ENCODE assay signal across 6 fruit fly cellular contexts in the genomic region with DNA sequence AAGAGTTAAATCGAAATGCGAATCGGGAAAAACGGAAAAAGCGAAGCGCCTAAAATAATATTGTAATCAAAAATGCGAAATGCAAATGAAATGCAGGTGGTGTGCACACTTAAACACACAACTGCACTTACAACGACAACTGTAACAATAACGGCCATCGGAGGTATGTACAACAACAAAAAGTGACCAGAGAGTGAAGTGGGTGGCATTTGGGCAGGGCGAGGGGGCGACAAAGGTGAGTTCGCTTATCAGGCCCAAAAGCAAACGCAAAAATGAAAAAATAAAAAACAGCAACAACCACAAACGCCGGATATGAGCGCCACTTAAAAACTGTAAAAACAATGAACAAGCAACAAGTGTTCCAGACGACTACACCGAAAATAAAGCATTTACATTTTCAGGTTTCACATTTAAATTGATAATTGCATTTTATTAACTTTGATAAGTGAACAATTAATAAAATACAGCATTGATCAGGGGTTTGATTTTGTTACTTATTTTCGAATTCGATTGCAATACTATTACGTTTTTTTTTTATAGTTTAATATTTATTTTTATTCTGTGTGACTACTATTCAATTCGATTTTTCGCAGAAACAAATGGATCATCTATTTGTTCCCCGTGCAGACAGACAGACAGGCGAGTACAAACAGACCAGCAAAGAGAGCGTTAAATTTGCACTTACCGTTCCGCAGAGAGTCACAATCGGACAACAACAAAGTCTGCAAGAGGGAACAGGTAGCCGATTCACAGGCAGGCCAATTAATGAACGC.
TF ChIP-seq lines count a peak whose summit lies in the region.

No protein-coding gene starts in this region.

- no peak for TF ChIP-seq CTCF in whole organism, embryonic (GFP tag; optimal IDR thresholded peaks at IDR 0.05; lab: Kevin White, UChicago)

TF ChIP-seq in whole organism, 6 proteins besides CTCF, POLR2A, EP300 and RAD21:
- TF ChIP-seq pan (optimal IDR thresholded peaks at IDR 0.05; lab: Kevin White, UChicago) (peak; percentile 42), psq (optimal IDR thresholded peaks at IDR 0.05; lab: Kevin White, UChicago) (no peak)

TF ChIP-seq in whole organism, adult, 20 proteins besides CTCF, POLR2A, EP300 and RAD21 (continues in another document):
- peak; percentile 94 for TF ChIP-seq kay (GFP tag; lab: Kevin White, UChicago; ENCODE audit: borderline replicate concordance)
- peak; percentile 45 for TF ChIP-seq toe (GFP tag; optimal IDR thresholded peaks at IDR 0.05; lab: Kevin White, UChicago)
- TF ChIP-seq bab1 (GFP tag; optimal IDR thresholded peaks at IDR 0.05; lab: Kevin White, UChicago) = peak; percentile 91
- peak; percentile 68 for TF ChIP-seq cic (GFP tag; optimal IDR thresholded peaks at IDR 0.05; lab: Kevin White, UChicago)
- peak in 1 of 2 experiments; percentile 18 for TF ChIP-seq cnc (optimal IDR thresholded peaks at IDR 0.05; lab: Kevin White, UChicago)
- peak; percentile 35 for TF ChIP-seq Crg-1 (GFP tag; optimal IDR thresholded peaks at IDR 0.05; lab: Kevin White, UChicago)
- TF ChIP-seq CG11617 (GFP tag; optimal IDR thresholded peaks at IDR 0.05; lab: Kevin White, UChicago) = peak; percentile 89
- peak; percentile 70 for TF ChIP-seq ovo (GFP tag; optimal IDR thresholded peaks at IDR 0.05; lab: Kevin White, UChicago)
- peak; percentile 82 for TF ChIP-seq CG14711 (tag; optimal IDR thresholded peaks at IDR 0.05; lab: Kevin White, UChicago)
- peak; percentile 86 for TF ChIP-seq CG33017 (tag; optimal IDR thresholded peaks at IDR 0.05; lab: Kevin White, UChicago)
- TF ChIP-seq CG7045 (GFP tag; optimal IDR thresholded peaks at IDR 0.05; lab: Kevin White, UChicago) = peak; percentile 58
- peak; percentile 53 for TF ChIP-seq CG1620 (GFP tag; optimal IDR thresholded peaks at IDR 0.05; lab: Kevin White, UChicago)
- peak; percentile 72 for TF ChIP-seq CG12768 (GFP tag; optimal IDR thresholded peaks at IDR 0.05; lab: Kevin White, UChicago)
- no peak for TF ChIP-seq Clk (GFP tag; optimal IDR thresholded peaks at IDR 0.05; lab: Kevin White, UChicago)
- TF ChIP-seq pad (GFP tag; optimal IDR thresholded peaks at IDR 0.05; lab: Kevin White, UChicago) = peak; percentile 69

TF ChIP-seq in whole organism, embryonic, 481 proteins besides CTCF, POLR2A, EP300 and RAD21 (continues in another document):
- TF ChIP-seq dmrt11E (tag; optimal IDR thresholded peaks at IDR 0.05; lab: Kevin White, UChicago) (no peak), CG15011 (GFP tag; optimal IDR thresholded peaks at IDR 0.05; lab: Kevin White, UChicago) (peak; percentile 16), CG17361 (GFP tag; IDR thresholded peaks at IDR 0.05; lab: Robert Waterston, UW) (peak; percentile 48; the same call in 2 of the 3 replicates), CG8388 (GFP tag; optimal IDR thresholded peaks at IDR 0.05; lab: Kevin White, UChicago) (no peak), HHEX (GFP tag; optimal IDR thresholded peaks at IDR 0.05; lab: Kevin White, UChicago) (peak; percentile 54), kah (GFP tag; optimal IDR thresholded peaks at IDR 0.05; lab: Kevin White, UChicago) (peak; percentile 2), lab (GFP tag; optimal IDR thresholded peaks at IDR 0.05; lab: Kevin White, UChicago) (peak; percentile 65), CG30403 (GFP tag; optimal IDR thresholded peaks at IDR 0.05; lab: Kevin White, UChicago) (peak; percentile 42), chm (GFP tag; IDR thresholded peaks at IDR 0.05; lab: Robert Waterston, UW) (no peak), HmgD (GFP tag; optimal IDR thresholded peaks at IDR 0.05; lab: Kevin White, UChicago) (no peak), CG3065 (GFP tag; optimal IDR thresholded peaks at IDR 0.05; lab: Kevin White, UChicago) (no peak), seq (GFP tag; IDR thresholded peaks at IDR 0.05; lab: Robert Waterston, UW) (peak; percentile 45; the same call in 1 of the 2 replicates), dimm (GFP tag; IDR thresholded peaks at IDR 0.05; lab: Robert Waterston, UW) (no peak), sd (tag; optimal IDR thresholded peaks at IDR 0.05; lab: Kevin White, UChicago) (peak; percentile 19), CG11560 (tag; IDR thresholded peaks at IDR 0.05; lab: Robert Waterston, UW) (no peak), B-H2 (GFP tag; optimal IDR thresholded peaks at IDR 0.05; lab: Kevin White, UChicago) (no peak)

TF ChIP-seq in whole organism, prepupa, 60 proteins besides CTCF, POLR2A, EP300 and RAD21 (continues in another document):
- TF ChIP-seq achi (GFP tag; optimal IDR thresholded peaks at IDR 0.05; lab: Kevin White, UChicago) (peak; percentile 60), Met (GFP tag; optimal IDR thresholded peaks at IDR 0.05; lab: Kevin White, UChicago) (peak; percentile 77), CG3032 (tag; optimal IDR thresholded peaks at IDR 0.05; lab: Kevin White, UChicago) (peak; percentile 60), Sox15 (GFP tag; optimal IDR thresholded peaks at IDR 0.05; lab: Kevin White, UChicago) (peak; percentile 48), spab (GFP tag; optimal IDR thresholded peaks at IDR 0.05; lab: Kevin White, UChicago) (peak; percentile 20), fkh (GFP tag; optimal IDR thresholded peaks at IDR 0.05; lab: Kevin White, UChicago) (peak; percentile 4), dac (GFP tag; optimal IDR thresholded peaks at IDR 0.05; lab: Kevin White, UChicago) (no peak), CG11294 (GFP tag; IDR thresholded peaks at IDR 0.05; lab: Robert Waterston, UW) (peak; percentile 67), Lpt (GFP tag; optimal IDR thresholded peaks at IDR 0.05; lab: Kevin White, UChicago) (no peak), topi (GFP tag; optimal IDR thresholded peaks at IDR 0.05; lab: Kevin White, UChicago) (peak; percentile 78), cyc (GFP tag; optimal IDR thresholded peaks at IDR 0.05; lab: Kevin White, UChicago) (peak; percentile 58), CG9139 (GFP tag; optimal IDR thresholded peaks at IDR 0.05; lab: Kevin White, UChicago) (no peak), CG16779 (tag; optimal IDR thresholded peaks at IDR 0.05; lab: Kevin White, UChicago) (peak; percentile 35), CG6792 (GFP tag; optimal IDR thresholded peaks at IDR 0.05; lab: Kevin White, UChicago) (peak; percentile 51), CG34406 (GFP tag; optimal IDR thresholded peaks at IDR 0.05; lab: Kevin White, UChicago) (peak; percentile 75), CG8632 (GFP tag; optimal IDR thresholded peaks at IDR 0.05; lab: Kevin White, UChicago) (peak; percentile 65), vri (GFP tag; optimal IDR thresholded peaks at IDR 0.05; lab: Kevin White, UChicago) (peak; percentile 33)

TF ChIP-seq in whole organism, pupa, 21 proteins besides CTCF, POLR2A, EP300 and RAD21 (continues in another document):
- peak; percentile 66 for TF ChIP-seq Ets98B (GFP tag; IDR thresholded peaks at IDR 0.05; lab: Robert Waterston, UW)
- peak; percentile 28 for TF ChIP-seq CG8301 (tag; optimal IDR thresholded peaks at IDR 0.05; lab: Kevin White, UChicago)
- TF ChIP-seq CG4496 (GFP tag; IDR thresholded peaks at IDR 0.05; lab: Robert Waterston, UW) = peak; percentile 74; the same call in 2 of the 3 replicates
- TF ChIP-seq Pif1A (GFP tag; optimal IDR thresholded peaks at IDR 0.05; lab: Kevin White, UChicago) = peak; percentile 24
- peak; percentile 51 for TF ChIP-seq CG9948 (tag; optimal IDR thresholded peaks at IDR 0.05; lab: Kevin White, UChicago)
- TF ChIP-seq fd96Ca (GFP tag; IDR thresholded peaks at IDR 0.05; lab: Robert Waterston, UW) = no peak
- TF ChIP-seq CG8159 (tag; optimal IDR thresholded peaks at IDR 0.05; lab: Kevin White, UChicago) = peak; percentile 63
- no peak for TF ChIP-seq rn (GFP tag; IDR thresholded peaks at IDR 0.05; lab: Robert Waterston, UW)
- peak; percentile 71 for TF ChIP-seq CG12605 (GFP tag; IDR thresholded peaks at IDR 0.05; lab: Robert Waterston, UW)
- no peak for TF ChIP-seq gl (tag; optimal IDR thresholded peaks at IDR 0.05; lab: Kevin White, UChicago)
- TF ChIP-seq CG32121 (GFP tag; IDR thresholded peaks at IDR 0.05; lab: Robert Waterston, UW) = peak; percentile 70
- no peak for TF ChIP-seq EcR (GFP tag; optimal IDR thresholded peaks at IDR 0.05; lab: Kevin White, UChicago)
- TF ChIP-seq CG14655 (GFP tag; optimal IDR thresholded peaks at IDR 0.05; lab: Kevin White, UChicago) = peak; percentile 39
- no peak for TF ChIP-seq D1 (tag; optimal IDR thresholded peaks at IDR 0.05; lab: Kevin White, UChicago)
- TF ChIP-seq CG15710 (tag; optimal IDR thresholded peaks at IDR 0.05; lab: Kevin White, UChicago) = peak; percentile 62
- peak; percentile 61 for TF ChIP-seq Snoo (tag; optimal IDR thresholded peaks at IDR 0.05; lab: Kevin White, UChicago)
- peak; percentile 53 for TF ChIP-seq Pif1B (GFP tag; optimal IDR thresholded peaks at IDR 0.05; lab: Kevin White, UChicago)
- peak; percentile 34 for TF ChIP-seq CG17806 (tag; optimal IDR thresholded peaks at IDR 0.05; lab: Kevin White, UChicago)

TF ChIP-seq in whole organism, wandering third instar larva, 38 proteins besides CTCF, POLR2A, EP300 and RAD21 (continues in another document):
- TF ChIP-seq Jra (GFP tag; optimal IDR thresholded peaks at IDR 0.05; lab: Kevin White, UChicago) (no peak), Abd-B (GFP tag; optimal IDR thresholded peaks at IDR 0.05; lab: Kevin White, UChicago) (no peak), psq (GFP tag; optimal IDR thresholded peaks at IDR 0.05; lab: Kevin White, UChicago) (peak; percentile 76), Mio (GFP tag; optimal IDR thresholded peaks at IDR 0.05; lab: Kevin White, UChicago) (no peak), dsf (GFP tag; optimal IDR thresholded peaks at IDR 0.05; lab: Kevin White, UChicago; ENCODE audit: borderline replicate concordance) (no peak), foxo (GFP tag; optimal IDR thresholded peaks at IDR 0.05; lab: Kevin White, UChicago) (peak in 1 of 2 experiments; percentile 79), Hnf4 (GFP tag; optimal IDR thresholded peaks at IDR 0.05; lab: Kevin White, UChicago) (peak; percentile 27), CG32264 (GFP tag; optimal IDR thresholded peaks at IDR 0.05; lab: Kevin White, UChicago) (peak; percentile 20), Myc (optimal IDR thresholded peaks at IDR 0.05; lab: Kevin White, UChicago) (no peak), CG9705 (GFP tag; optimal IDR thresholded peaks at IDR 0.05; lab: Kevin White, UChicago) (peak; percentile 26), Vsx2 (GFP tag; optimal IDR thresholded peaks at IDR 0.05; lab: Kevin White, UChicago; ENCODE audit: partially characterized antibody) (no peak), Hr83 (GFP tag; optimal IDR thresholded peaks at IDR 0.05; lab: Kevin White, UChicago; ENCODE audit: poor library complexity, severe bottlenecking) (peak; percentile 32), br (GFP tag; optimal IDR thresholded peaks at IDR 0.05; lab: Kevin White, UChicago) (peak; percentile 79), tai (GFP tag; optimal IDR thresholded peaks at IDR 0.05; lab: Kevin White, UChicago) (no peak), Dfd (GFP tag; optimal IDR thresholded peaks at IDR 0.05; lab: Kevin White, UChicago) (no peak), GATAd (GFP tag; optimal IDR thresholded peaks at IDR 0.05; lab: Kevin White, UChicago) (no peak), Rel (GFP tag; optimal IDR thresholded peaks at IDR 0.05; lab: Kevin White, UChicago) (peak; percentile 47), Rel (tag; optimal IDR thresholded peaks at IDR 0.05; lab: Kevin White, UChicago) (peak; percentile 26), Hr78 (GFP tag; optimal IDR thresholded peaks at IDR 0.05; lab: Kevin White, UChicago) (no peak), dl (GFP tag; optimal IDR thresholded peaks at IDR 0.05; lab: Kevin White, UChicago; ENCODE audit: insufficient read depth in 1 of 2, partially characterized antibody in 2 of 2) (no peak)
